Fruit fly (Drosophila melanogaster): Measurements from ENCODE around the gene Grx5.

dm6 chrX:14883993-14884392 lies 46.0 kb upstream of the Grx5 start:
- TF ChIP-seq CG8301 (tag; optimal IDR thresholded peaks at IDR 0.05), result no peak
- no peak for TF ChIP-seq CG13204 (GFP tag; optimal IDR thresholded peaks at IDR 0.05)
- TF ChIP-seq EcR (GFP tag; optimal IDR thresholded peaks at IDR 0.05), result no peak
- no peak for TF ChIP-seq gl (tag; optimal IDR thresholded peaks at IDR 0.05)
- TF ChIP-seq rn (GFP tag; IDR thresholded peaks at IDR 0.05), result no peak
- no peak for TF ChIP-seq CG15710 (tag; optimal IDR thresholded peaks at IDR 0.05)
- TF ChIP-seq Snoo (tag; optimal IDR thresholded peaks at IDR 0.05), result no peak
- TF ChIP-seq Pif1A (GFP tag; optimal IDR thresholded peaks at IDR 0.05), result no peak
- no peak for TF ChIP-seq Ets98B (GFP tag; IDR thresholded peaks at IDR 0.05)
- TF ChIP-seq CG14655 (GFP tag; optimal IDR thresholded peaks at IDR 0.05), result no peak
- TF ChIP-seq CG4496 (GFP tag; IDR thresholded peaks at IDR 0.05), result no peak
- TF ChIP-seq CG10348 (GFP tag; IDR thresholded peaks at IDR 0.05), result no peak
- no peak for TF ChIP-seq CG34367 (tag; optimal IDR thresholded peaks at IDR 0.05)
